Worm (Caenorhabditis elegans) whole organism, young adult: Measurements from ENCODE around the gene acs-22.
A peak's percentile ranks its signal among the peaks of the same experiment; 100 is the strongest.

Experiments used
- C06A6.2 ChIP-seq: fragments of 200-800 bp; sonication (Bioruptor generic); conservative IDR thresholded peaks from 2 replicates; pipeline ENCODE4 v1.3.6; 2022; ENCODE audit warnings: missing genetic modification characterization, missing compliant biosample characterization
- C17E4.6 ChIP-seq: fragments of 200-800 bp; sonication (Bioruptor generic); IDR thresholded peaks from 2 replicates; pipeline ENCODE4 v1.3.6; 2022; ENCODE audit warnings: missing genetic modification reagents, missing genetic modification characterization, missing compliant biosample characterization
- F10E7.11 ChIP-seq: sonication (generic microtip); optimal IDR thresholded peaks from 2 replicates; lab custom pipeline; 2017; ENCODE audit warnings: mild to moderate bottlenecking, missing genetic modification characterization, moderate library complexity, missing compliant biosample characterization
- F49E8.2 ChIP-seq: sonication (generic microtip); optimal IDR thresholded peaks from 3 replicates; lab custom pipeline; 2017; ENCODE audit warnings: missing genetic modification characterization, mild to moderate bottlenecking, missing compliant biosample characterization, antibody characterized with exemption, moderate library complexity; ENCODE audit not compliant: insufficient read depth
- K12H6.12 ChIP-seq: fragments of 200-800 bp; sonication (Bioruptor generic); optimal IDR thresholded peaks from 2 replicates; lab custom pipeline; 2018; ENCODE audit warnings: mild to moderate bottlenecking, missing genetic modification characterization, missing compliant biosample characterization
- Y53G8AR.9 ChIP-seq: fragments of 200-800 bp; sonication (Bioruptor generic); conservative IDR thresholded peaks from 2 replicates; pipeline ENCODE4 v1.3.6; 2022; ENCODE audit warnings: missing genetic modification reagents, missing genetic modification characterization, missing compliant biosample characterization
- akir-1 ChIP-seq: fragments of 200-800 bp; sonication (Bioruptor generic); optimal IDR thresholded peaks from 2 replicates; lab custom pipeline; 2018; ENCODE audit warnings: mild to moderate bottlenecking, missing genetic modification characterization, moderate library complexity, missing compliant biosample characterization
- ama-1 ChIP-seq, 3 experiments: fragments of 150-350 bp in 1 of 3; sonication (generic microtip) in 2 of 3; optimal IDR thresholded peaks; 2 replicates each; lab custom pipeline; 2014 to 2018; ENCODE audit warnings: missing biosample characterization in 2 of 3, missing genetic modification characterization in 2 of 3, missing genetic modification reagents in 2 of 3
- attf-5 ChIP-seq: fragments of 200-800 bp; sonication (Bioruptor generic); optimal IDR thresholded peaks from 2 replicates; lab custom pipeline; 2018; ENCODE audit warnings: mild to moderate bottlenecking, missing genetic modification characterization, missing compliant biosample characterization
- bed-2 ChIP-seq: fragments of 200-800 bp; sonication (Bioruptor generic); IDR thresholded peaks from 2 replicates; pipeline ENCODE4 v1.3.6; 2022; ENCODE audit warnings: missing genetic modification reagents, missing genetic modification characterization, missing compliant biosample characterization
- ccch-3 ChIP-seq: fragments of 200-800 bp; sonication (Bioruptor generic); optimal IDR thresholded peaks from 2 replicates; lab custom pipeline; 2018; ENCODE audit warnings: mild to moderate bottlenecking, missing genetic modification characterization, missing compliant biosample characterization
- cebp-1 ChIP-seq, 2 experiments: fragments of 200-800 bp in 1 of 2; sonication (Bioruptor generic) in 1 of 2; sonication (generic microtip) in 1 of 2; IDR thresholded peaks in 1 of 2; optimal IDR thresholded peaks in 1 of 2; 2 replicates each; pipeline versions ENCODE4 v1.3.6 to Lab custom; 2017 to 2022; ENCODE audit warnings: missing compliant biosample characterization in 2 of 2, missing genetic modification characterization in 2 of 2, mild to moderate bottlenecking in 1 of 2, missing genetic modification reagents in 1 of 2, moderate library complexity in 1 of 2
- cebp-2 ChIP-seq: fragments of 200-800 bp; sonication (Bioruptor generic); IDR thresholded peaks from 2 replicates; pipeline ENCODE4 v1.3.6; 2022; ENCODE audit warnings: missing genetic modification characterization, missing compliant biosample characterization
- ceh-100 ChIP-seq: fragments of 200-800 bp; sonication (Bioruptor generic); IDR thresholded peaks from 2 replicates; pipeline ENCODE4 v1.3.6; 2022; ENCODE audit warnings: missing genetic modification reagents, missing genetic modification characterization, missing compliant biosample characterization
- ceh-79 ChIP-seq: sonication (generic microtip); optimal IDR thresholded peaks from 2 replicates; lab custom pipeline; 2017; ENCODE audit warnings: mild to moderate bottlenecking, missing genetic modification characterization, missing compliant biosample characterization
- chd-7 ChIP-seq: sonication (generic microtip); optimal IDR thresholded peaks from 2 replicates; lab custom pipeline; 2016; ENCODE audit warnings: mild to moderate bottlenecking, missing genetic modification characterization, moderate library complexity, missing compliant biosample characterization
- die-1 ChIP-seq: sonication (generic microtip); optimal IDR thresholded peaks from 2 replicates; lab custom pipeline; 2016; ENCODE audit warnings: missing genotype, mild to moderate bottlenecking, missing genetic modification characterization, missing compliant biosample characterization
- egrh-3 ChIP-seq: fragments of 200-800 bp; sonication (Bioruptor generic); IDR thresholded peaks from 2 replicates; pipeline ENCODE4 v1.3.6; 2022; ENCODE audit warnings: missing genetic modification reagents, missing genetic modification characterization, missing compliant biosample characterization
- ets-4 ChIP-seq: fragments of 200-800 bp; sonication (Bioruptor generic); optimal IDR thresholded peaks from 2 replicates; lab custom pipeline; 2018; ENCODE audit warnings: mild to moderate bottlenecking, missing genetic modification characterization, missing compliant biosample characterization
- hlh-12 ChIP-seq: sonication (generic microtip); optimal IDR thresholded peaks from 2 replicates; lab custom pipeline; 2016; ENCODE audit warnings: missing genetic modification characterization, missing compliant biosample characterization
- hlh-26 ChIP-seq: fragments of 200-800 bp; sonication (Bioruptor generic); conservative IDR thresholded peaks from 2 replicates; pipeline ENCODE4 v1.3.6; 2022; ENCODE audit warnings: missing genetic modification reagents, missing genetic modification characterization, missing compliant biosample characterization
- hsf-1 ChIP-seq: fragments of 200-800 bp; sonication (Bioruptor generic); IDR thresholded peaks from 2 replicates; pipeline ENCODE4 v1.3.6; 2022; ENCODE audit warnings: missing genetic modification reagents, missing genetic modification characterization, missing compliant biosample characterization
- let-526 ChIP-seq: fragments of 200-800 bp; sonication (Bioruptor generic); IDR thresholded peaks from 2 replicates; pipeline ENCODE4 v1.3.6; 2022; ENCODE audit warnings: missing genetic modification reagents, missing genetic modification characterization, missing compliant biosample characterization
- lin-26 ChIP-seq: fragments of 200-800 bp; sonication (Bioruptor generic); IDR thresholded peaks from 2 replicates; pipeline ENCODE4 v1.3.6; 2022; ENCODE audit warnings: missing genetic modification reagents, missing genetic modification characterization, missing compliant biosample characterization
- lin-40 ChIP-seq: sonication (generic microtip); optimal IDR thresholded peaks from 2 replicates; lab custom pipeline; 2016; ENCODE audit warnings: missing genetic modification characterization, mild to moderate bottlenecking, missing compliant biosample characterization, missing genotype, missing genetic modification reagents
- madf-10 ChIP-seq: sonication (generic microtip); optimal IDR thresholded peaks from 2 replicates; lab custom pipeline; 2016; ENCODE audit warnings: mild to moderate bottlenecking, missing genetic modification characterization, missing compliant biosample characterization
- madf-8 ChIP-seq: fragments of 200-800 bp; sonication (Bioruptor generic); conservative IDR thresholded peaks from 2 replicates; pipeline ENCODE4 v1.3.6; 2022; ENCODE audit warnings: missing genetic modification reagents, missing genetic modification characterization, missing compliant biosample characterization
- mes-4 ChIP-seq: sonication (generic microtip); optimal IDR thresholded peaks from 2 replicates; lab custom pipeline; 2016; ENCODE audit warnings: missing genotype, missing genetic modification characterization, missing compliant biosample characterization
- mxl-1 ChIP-seq: sonication (generic microtip); optimal IDR thresholded peaks from 2 replicates; lab custom pipeline; 2016; ENCODE audit warnings: missing genetic modification characterization, missing compliant biosample characterization
- nfya-1 ChIP-seq: sonication (generic microtip); optimal IDR thresholded peaks from 2 replicates; lab custom pipeline; 2017; ENCODE audit warnings: antibody characterized with exemption, missing compliant biosample characterization, missing genetic modification characterization, borderline replicate concordance; ENCODE audit not compliant: insufficient read depth
- nhr-120 ChIP-seq: fragments of 200-800 bp; sonication (Bioruptor generic); IDR thresholded peaks from 2 replicates; pipeline ENCODE4 v1.3.6; 2022; ENCODE audit warnings: missing genetic modification characterization, missing compliant biosample characterization
- nhr-179 ChIP-seq: sonication (generic microtip); optimal IDR thresholded peaks from 2 replicates; lab custom pipeline; 2016; ENCODE audit warnings: mild to moderate bottlenecking, missing genetic modification characterization, missing compliant biosample characterization
- nhr-27 ChIP-seq: fragments of 200-800 bp; sonication (Bioruptor generic); optimal IDR thresholded peaks from 2 replicates; lab custom pipeline; 2018; ENCODE audit warnings: mild to moderate bottlenecking, missing genetic modification characterization, moderate library complexity, missing compliant biosample characterization
- nhr-90 ChIP-seq: sonication (generic microtip); optimal IDR thresholded peaks from 2 replicates; lab custom pipeline; 2016; ENCODE audit warnings: missing genotype, mild to moderate bottlenecking, missing genetic modification characterization, missing compliant biosample characterization
- pbrm-1 ChIP-seq: fragments of 200-800 bp; sonication (Bioruptor generic); IDR thresholded peaks from 2 replicates; pipeline ENCODE4 v1.3.6; 2022; ENCODE audit warnings: missing genetic modification reagents, missing genetic modification characterization, missing compliant biosample characterization
- pha-4 ChIP-seq: fragments of 150-350 bp; sonication (generic microtip); optimal IDR thresholded peaks from 2 replicates; lab custom pipeline; 2014; ENCODE audit warnings: missing biosample characterization, missing genetic modification reagents, missing genetic modification characterization
- rpc-1 ChIP-seq, 2 experiments: fragments of 150-350 bp in 1 of 2; sonication (generic microtip) in 1 of 2; optimal IDR thresholded peaks; 2 replicates each; lab custom pipeline; 2014 to 2018; ENCODE audit warnings: missing biosample characterization in 1 of 2, missing genetic modification characterization in 1 of 2, missing genetic modification reagents in 1 of 2, missing genotype in 1 of 2
- sdz-38 ChIP-seq: sonication (generic microtip); optimal IDR thresholded peaks from 2 replicates; lab custom pipeline; 2016; ENCODE audit warnings: missing genotype, missing genetic modification characterization, missing compliant biosample characterization
- snpc-3.4 ChIP-seq: sonication (generic microtip); optimal IDR thresholded peaks from 2 replicates; lab custom pipeline; 2017; ENCODE audit warnings: missing genetic modification characterization, mild to moderate bottlenecking, missing compliant biosample characterization, antibody characterized with exemption, moderate library complexity, missing genotype, missing genetic modification reagents
- somi-1 ChIP-seq: fragments of 200-800 bp; sonication (Bioruptor generic); optimal IDR thresholded peaks from 2 replicates; lab custom pipeline; 2018; ENCODE audit warnings: mild to moderate bottlenecking, missing genetic modification characterization, missing compliant biosample characterization
- tlf-1 ChIP-seq: fragments of 200-800 bp; sonication (Bioruptor generic); optimal IDR thresholded peaks from 2 replicates; lab custom pipeline; 2018; ENCODE audit warnings: mild to moderate bottlenecking, missing genetic modification characterization, missing compliant biosample characterization
- unc-130 ChIP-seq: sonication (generic microtip); optimal IDR thresholded peaks from 2 replicates; lab custom pipeline; 2016; ENCODE audit warnings: missing genetic modification reagents, missing genetic modification characterization, missing compliant biosample characterization
- ztf-18 ChIP-seq: sonication (generic microtip); optimal IDR thresholded peaks from 2 replicates; lab custom pipeline; 2016; ENCODE audit warnings: missing genotype, mild to moderate bottlenecking, missing genetic modification characterization, missing compliant biosample characterization
- ztf-22 ChIP-seq: fragments of 200-800 bp; sonication (Bioruptor generic); optimal IDR thresholded peaks from 2 replicates; lab custom pipeline; 2018; ENCODE audit warnings: mild to moderate bottlenecking, missing genetic modification characterization, moderate library complexity, missing compliant biosample characterization
- ztf-25 ChIP-seq: fragments of 200-800 bp; sonication (Bioruptor generic); IDR thresholded peaks from 2 replicates; pipeline ENCODE4 v1.3.6; 2022; ENCODE audit warnings: missing genetic modification reagents, missing genetic modification characterization, missing compliant biosample characterization
- ztf-26 ChIP-seq: sonication (generic microtip); optimal IDR thresholded peaks from 2 replicates; lab custom pipeline; 2017; ENCODE audit warnings: missing genetic modification characterization, missing compliant biosample characterization
- ztf-28 ChIP-seq: fragments of 200-800 bp; sonication (Bioruptor generic); IDR thresholded peaks from 2 replicates; pipeline ENCODE4 v1.3.6; 2022; ENCODE audit warnings: missing genetic modification reagents, missing genetic modification characterization, missing compliant biosample characterization
- ztf-3 ChIP-seq: fragments of 200-800 bp; sonication (Bioruptor generic); optimal IDR thresholded peaks from 2 replicates; lab custom pipeline; 2018; ENCODE audit warnings: mild to moderate bottlenecking, missing genetic modification characterization, missing compliant biosample characterization

acs-22 gene

DNA sequence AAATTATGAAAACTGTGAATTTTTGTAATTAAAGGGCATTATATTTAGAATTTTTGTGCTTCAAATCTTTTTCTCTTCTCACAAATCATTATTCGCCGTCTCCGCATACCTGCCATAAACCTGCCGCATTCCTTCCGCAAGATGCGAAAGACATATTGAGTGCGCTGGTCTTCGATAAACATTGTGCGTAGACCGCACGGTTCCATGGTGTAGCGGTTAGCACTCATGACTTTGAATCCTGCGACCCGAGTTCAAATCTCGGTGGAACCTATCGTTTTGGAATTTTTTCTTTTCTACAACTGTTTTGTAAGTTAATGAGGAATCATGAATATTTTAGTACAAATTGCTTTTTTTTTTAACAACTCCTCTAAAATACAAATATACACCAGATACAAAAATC, 5.5 kb upstream of the acs-22 start (continued):
- TF ChIP-seq snpc-3.4 (tag; lab: Kevin White, UChicago) (no peak), ztf-28 (GFP tag; lab: Robert Waterston, UW) (no peak), mes-4 (tag; lab: Kevin White, UChicago) (no peak), somi-1 (GFP tag; lab: Kevin White, UChicago) (no peak), C06A6.2 (GFP tag; lab: Robert Waterston, UW) (no peak), mxl-1 (no peak), ztf-3 (GFP tag; lab: Kevin White, UChicago) (no peak), nhr-179 (tag; lab: Kevin White, UChicago) (no peak), ztf-22 (GFP tag; lab: Kevin White, UChicago) (no peak), bed-2 (GFP tag; lab: Robert Waterston, UW) (no peak), madf-8 (GFP tag; lab: Robert Waterston, UW) (no peak), ceh-79 (no peak), chd-7 (tag; lab: Kevin White, UChicago) (no peak), nfya-1 (tag; lab: Kevin White, UChicago) (no peak), die-1 (peak; percentile 60), rpc-1 (optimal IDR thresholded peaks at IDR 0.05; lab: Kevin White, UChicago) (peak; percentile 68), rpc-1 (tag; optimal IDR thresholded peaks at IDR 0.05; lab: Kevin White, UChicago) (peak; percentile 90), C17E4.6 (GFP tag; lab: Robert Waterston, UW) (no peak), ccch-3 (GFP tag; lab: Kevin White, UChicago) (no peak), madf-10 (tag; lab: Kevin White, UChicago) (peak; percentile 27), pbrm-1 (GFP tag; lab: Robert Waterston, UW) (peak; percentile 66), lin-40 (tag; lab: Kevin White, UChicago) (no peak), hlh-12 (tag; lab: Kevin White, UChicago) (no peak), egrh-3 (GFP tag; lab: Robert Waterston, UW) (no peak), ceh-100 (GFP tag; lab: Robert Waterston, UW) (no peak), nhr-120 (GFP tag; lab: Robert Waterston, UW) (no peak), pha-4 (no peak), nhr-90 (tag; lab: Kevin White, UChicago) (peak; percentile 49), sdz-38 (tag; lab: Kevin White, UChicago) (no peak), ama-1 (optimal IDR thresholded peaks at IDR 0.05; lab: Kevin White, UChicago) (no peak), ama-1 (GFP tag; optimal IDR thresholded peaks at IDR 0.05; lab: Kevin White, UChicago) (peak in 1 of 2 experiments; percentile 72), K12H6.12 (no peak), Y53G8AR.9 (GFP tag; lab: Robert Waterston, UW) (no peak), ztf-26 (tag; lab: Kevin White, UChicago) (no peak), akir-1 (GFP tag; lab: Kevin White, UChicago) (no peak), unc-130 (no peak), F49E8.2 (tag; lab: Kevin White, UChicago) (no peak), F10E7.11 (tag; lab: Kevin White, UChicago) (no peak), hlh-26 (GFP tag; lab: Robert Waterston, UW) (no peak), hsf-1 (GFP tag; lab: Robert Waterston, UW) (no peak), nhr-27 (tag; lab: Kevin White, UChicago) (no peak), cebp-1 (GFP tag; IDR thresholded peaks at IDR 0.05; lab: Robert Waterston, UW) (0 out of 2 replicates have a peak, but pooled peaks have one; percentile 27), cebp-1 (tag; optimal IDR thresholded peaks at IDR 0.05; lab: Kevin White, UChicago) (no peak), ztf-25 (peak; percentile 83; the same call in 1 of the 2 replicates), cebp-2 (GFP tag; lab: Robert Waterston, UW) (no peak), ets-4 (no peak), attf-5 (GFP tag; lab: Kevin White, UChicago) (no peak), ztf-18 (tag; lab: Kevin White, UChicago) (peak; percentile 40), let-526 (GFP tag; lab: Robert Waterston, UW) (no peak), lin-26 (GFP tag; lab: Robert Waterston, UW) (peak; percentile 90), tlf-1 (GFP tag; lab: Kevin White, UChicago) (peak; percentile 25)
